Worm (Caenorhabditis elegans) whole organism, midembryonic: Measurements from ENCODE around the gene ZK809.5.

ENCODE experiments used
- T22C8.4 ChIP-seq: fragments of 200-800 bp; sonication (Bioruptor generic); IDR thresholded peaks from 2 replicates; pipeline ENCODE4 v1.3.6; 2022; ENCODE audit warnings: missing genetic modification characterization, missing compliant biosample characterization
- cog-1 ChIP-seq: sonication (generic microtip); optimal IDR thresholded peaks from 2 replicates; lab custom pipeline; 2016; ENCODE audit warnings: missing genetic modification characterization, missing compliant biosample characterization
- flt-1 ChIP-seq: fragments of 200-800 bp; sonication (Bioruptor generic); IDR thresholded peaks from 2 replicates; pipeline ENCODE4 v1.3.6; 2022; ENCODE audit warnings: missing genetic modification characterization, missing compliant biosample characterization
- klf-2 ChIP-seq: fragments of 200-800 bp; sonication (Bioruptor generic); conservative IDR thresholded peaks from 2 replicates; pipeline ENCODE4 v1.3.6; 2022; ENCODE audit warnings: missing genetic modification reagents, missing genetic modification characterization, missing compliant biosample characterization
- med-1 ChIP-seq: sonication (generic microtip); optimal IDR thresholded peaks from 2 replicates; lab custom pipeline; 2017; ENCODE audit warnings: missing genetic modification characterization, mild to moderate bottlenecking, missing compliant biosample characterization, antibody characterized with exemption, missing genetic modification reagents; ENCODE audit not compliant: insufficient read depth
- ref-1 ChIP-seq: fragments of 200-800 bp; sonication (Bioruptor generic); conservative IDR thresholded peaks from 2 replicates; pipeline ENCODE4 v1.3.6; 2022; ENCODE audit warnings: missing genetic modification reagents, missing genetic modification characterization, missing compliant biosample characterization
- tab-1 ChIP-seq: fragments of 200-800 bp; sonication (Bioruptor generic); IDR thresholded peaks from 2 replicates; pipeline ENCODE4 v1.3.6; 2022; ENCODE audit warnings: missing genetic modification characterization, missing compliant biosample characterization
- ztf-23 ChIP-seq: fragments of 200-800 bp; sonication (Bioruptor generic); IDR thresholded peaks from 2 replicates; pipeline ENCODE4 v1.3.6; 2022; ENCODE audit warnings: missing genetic modification reagents, missing genetic modification characterization, missing compliant biosample characterization
- ztf-29 ChIP-seq: fragments of 200-800 bp; sonication (Bioruptor generic); IDR thresholded peaks from 2 replicates; pipeline ENCODE4 v1.3.6; 2022; ENCODE audit warnings: missing genetic modification reagents, missing genetic modification characterization, missing compliant biosample characterization

ZK809.5 gene

DNA sequence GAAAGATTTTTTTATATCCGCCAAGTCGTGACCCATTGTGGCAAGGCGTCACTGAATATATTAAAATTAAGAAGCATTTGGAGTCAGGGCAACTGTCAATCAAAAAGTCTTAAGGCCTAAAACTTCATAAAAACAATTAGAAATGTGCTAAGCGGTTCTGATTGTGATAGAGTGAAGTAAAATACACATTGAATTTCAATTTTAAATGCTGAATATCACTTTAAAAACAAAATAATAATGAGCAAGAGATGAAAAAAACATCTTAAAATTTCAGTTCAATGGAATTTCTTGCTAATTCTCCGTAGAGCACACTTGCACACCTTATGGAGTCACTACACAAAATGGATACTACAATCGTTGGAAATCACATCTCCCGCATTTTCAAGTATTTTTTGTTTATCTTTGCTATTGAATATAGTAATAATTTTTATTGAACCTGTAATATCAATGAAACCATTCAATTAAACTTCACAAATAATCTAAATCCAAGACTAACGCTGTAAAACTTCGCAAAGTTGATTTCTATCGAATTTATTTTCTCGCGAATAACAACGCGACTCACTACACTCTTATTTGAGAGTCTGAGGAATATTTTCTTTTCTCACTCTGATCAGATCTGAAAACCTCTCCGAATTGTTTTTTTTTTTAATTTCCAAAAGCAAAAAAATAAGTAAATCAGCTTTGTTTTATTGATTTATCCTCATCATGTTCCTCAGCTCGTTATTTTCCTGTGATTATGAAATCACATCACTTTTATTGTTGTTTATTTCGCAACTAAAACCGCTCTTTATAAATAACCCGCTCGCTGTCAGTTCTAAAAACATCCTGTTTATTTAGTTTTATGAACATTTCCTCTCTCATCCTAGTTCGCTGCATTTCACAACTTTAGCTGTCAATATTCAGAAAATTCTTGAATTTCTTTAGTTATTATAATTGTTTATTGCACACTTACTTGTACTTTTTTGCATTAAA lies 20.8 kb upstream of the ZK809.5 start, which contains the start of gene mars-1:
mars-1 (minus strand) TSS at position 51 of the 972 bp plus-strand sequence.
- TF ChIP-seq med-1 (GFP tag; lab: Kevin White, UChicago) = no peak
- TF ChIP-seq tab-1 = no peak
- TF ChIP-seq flt-1 (GFP tag; lab: Robert Waterston, UW) = peak; percentile 81
- no peak for TF ChIP-seq T22C8.4
- peak; percentile 52; the same call in 1 of the 2 replicates for TF ChIP-seq ztf-23 (GFP tag; lab: Robert Waterston, UW)
- TF ChIP-seq cog-1 (tag; lab: Kevin White, UChicago) = no peak
- TF ChIP-seq ref-1 (GFP tag; lab: Robert Waterston, UW) = no peak
- TF ChIP-seq ztf-29 (GFP tag; lab: Robert Waterston, UW) = no peak
- no peak for TF ChIP-seq klf-2 (GFP tag; lab: Robert Waterston, UW)

DNA sequence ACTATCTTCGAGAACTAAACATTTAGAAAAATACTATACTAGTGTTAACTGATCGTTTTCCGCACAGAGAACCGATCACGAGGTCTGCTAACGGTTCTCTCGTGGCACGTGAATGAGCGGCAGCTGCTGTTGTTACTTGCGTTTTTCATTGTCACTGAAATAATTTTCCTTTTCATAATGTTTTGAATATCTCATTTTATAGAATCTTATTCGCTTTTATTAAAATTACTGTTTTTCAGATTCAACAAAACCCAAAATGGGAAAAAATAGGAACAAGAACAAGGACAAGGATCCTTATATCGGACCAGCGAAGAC lies 20.2 kb upstream of the ZK809.5 start, which contains the start of gene F58B3.6:
F58B3.6 (plus strand) TSS at position 240 of the 315 bp plus-strand sequence.
- TF ChIP-seq ztf-23 (GFP tag; lab: Robert Waterston, UW) = no peak
- TF ChIP-seq ztf-29 (GFP tag; lab: Robert Waterston, UW) = no peak
- no peak for TF ChIP-seq T22C8.4
- TF ChIP-seq cog-1 (tag; lab: Kevin White, UChicago) = no peak
- TF ChIP-seq tab-1 = no peak

DNA sequence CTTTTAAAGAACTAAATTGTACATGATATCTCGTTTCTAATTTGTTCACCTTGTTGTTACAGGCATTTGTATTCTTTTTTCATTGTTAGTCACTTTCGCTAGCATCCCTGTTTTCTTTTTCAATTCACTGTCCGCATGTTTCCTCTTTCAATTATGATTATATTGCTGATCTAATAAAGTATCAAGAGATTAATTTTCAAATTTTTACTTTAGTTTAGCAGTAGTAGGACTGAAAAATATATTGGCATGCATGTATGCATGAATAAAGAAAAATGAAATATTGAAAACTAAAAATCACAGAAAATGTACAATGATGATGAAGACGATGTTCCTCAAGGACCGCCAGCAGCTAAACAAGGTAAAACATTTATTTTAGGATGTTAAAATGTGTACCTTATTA lies 18.5 kb upstream of the ZK809.5 start, which contains the start of gene rbm-17:
rbm-17 (plus strand) TSS at position 301 of the 400 bp plus-strand sequence.
- TF ChIP-seq cog-1 (tag; lab: Kevin White, UChicago) (no peak), klf-2 (GFP tag; lab: Robert Waterston, UW) (no peak), tab-1 (no peak), med-1 (GFP tag; lab: Kevin White, UChicago) (no peak), T22C8.4 (no peak), ztf-29 (GFP tag; lab: Robert Waterston, UW) (no peak), ref-1 (GFP tag; lab: Robert Waterston, UW) (no peak), flt-1 (GFP tag; lab: Robert Waterston, UW) (no peak), ztf-23 (GFP tag; lab: Robert Waterston, UW) (no peak)

DNA sequence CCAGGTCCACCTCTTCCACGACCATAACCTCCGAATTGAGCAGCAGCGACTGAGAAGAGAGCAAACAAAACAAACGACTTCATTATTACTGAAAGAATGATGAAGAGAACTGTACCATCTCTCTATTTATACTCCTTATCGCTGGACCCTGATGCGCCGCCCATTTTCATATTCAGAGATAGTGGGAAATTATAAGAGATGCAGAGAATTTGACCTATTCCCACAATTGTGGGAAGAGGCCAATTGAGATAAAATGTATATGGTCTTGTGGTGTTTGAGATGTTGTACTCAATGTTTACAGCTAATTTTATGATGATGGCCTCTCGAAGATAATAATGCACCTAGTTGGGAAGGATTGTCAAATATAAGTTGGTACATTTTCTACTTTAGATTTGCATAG lies 15.6 kb upstream of the ZK809.5 start, which contains the start of gene ttr-50:
ttr-50 (minus strand) TSS at position 101 of the 400 bp plus-strand sequence.
- TF ChIP-seq ztf-23 (GFP tag; lab: Robert Waterston, UW) = no peak
- TF ChIP-seq ztf-29 (GFP tag; lab: Robert Waterston, UW) = no peak
- no peak for TF ChIP-seq flt-1 (GFP tag; lab: Robert Waterston, UW)
- no peak for TF ChIP-seq cog-1 (tag; lab: Kevin White, UChicago)
- no peak for TF ChIP-seq tab-1
- TF ChIP-seq med-1 (GFP tag; lab: Kevin White, UChicago) = no peak
- TF ChIP-seq ref-1 (GFP tag; lab: Robert Waterston, UW) = no peak
- no peak for TF ChIP-seq klf-2 (GFP tag; lab: Robert Waterston, UW)
- no peak for TF ChIP-seq T22C8.4

DNA sequence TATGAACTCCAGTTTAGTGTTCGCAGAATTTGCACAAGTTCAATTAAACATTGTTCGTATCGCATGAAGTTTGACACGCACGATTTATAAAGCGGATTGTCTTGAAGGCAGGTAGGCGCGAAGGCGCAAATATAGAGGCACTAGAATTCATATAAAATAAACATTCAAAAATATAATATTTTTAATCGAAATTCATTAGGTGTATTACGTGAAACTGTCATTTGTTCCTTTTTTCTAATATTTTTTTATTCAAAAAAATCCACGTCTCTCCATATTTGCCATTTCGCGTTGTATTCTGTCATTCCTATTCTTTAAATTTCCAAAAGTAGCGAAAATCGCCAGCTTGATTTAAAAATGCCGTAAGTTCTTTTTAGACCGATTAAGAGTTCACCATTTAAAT lies 14.7 kb upstream of the ZK809.5 start, which contains the start of gene ZK809.1:
ZK809.1 (plus strand) TSS at position 301 of the 400 bp plus-strand sequence.
- TF ChIP-seq med-1 (GFP tag; lab: Kevin White, UChicago) (no peak), ztf-23 (GFP tag; lab: Robert Waterston, UW) (no peak), T22C8.4 (no peak), flt-1 (GFP tag; lab: Robert Waterston, UW) (no peak), tab-1 (no peak), ztf-29 (GFP tag; lab: Robert Waterston, UW) (no peak), cog-1 (tag; lab: Kevin White, UChicago) (no peak), klf-2 (GFP tag; lab: Robert Waterston, UW) (no peak), ref-1 (GFP tag; lab: Robert Waterston, UW) (no peak)

DNA sequence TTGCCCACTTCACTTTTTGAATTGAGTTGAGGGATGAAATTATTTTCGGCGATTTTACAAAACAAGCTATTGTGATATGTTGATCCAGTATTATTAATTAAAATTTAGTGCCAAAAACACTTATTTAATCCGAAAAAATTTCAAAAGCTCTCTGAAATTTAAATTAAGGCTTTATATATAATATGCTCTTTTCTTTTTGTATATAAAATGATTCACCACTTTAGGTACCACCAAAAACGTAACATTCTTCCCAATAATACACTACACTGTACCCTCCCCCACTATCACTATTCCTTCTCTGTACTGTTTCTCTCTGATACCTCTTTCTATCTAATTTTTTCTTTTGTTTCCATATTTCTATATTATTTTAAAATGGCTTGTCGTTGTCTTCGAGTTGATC lies 12.7 kb upstream of the ZK809.5 start, which contains the start of gene prx-2:
prx-2 (plus strand) TSS at position 301 of the 400 bp plus-strand sequence.
- TF ChIP-seq ztf-23 (GFP tag; lab: Robert Waterston, UW) = no peak
- no peak for TF ChIP-seq T22C8.4
- TF ChIP-seq cog-1 (tag; lab: Kevin White, UChicago) = no peak
- TF ChIP-seq ztf-29 (GFP tag; lab: Robert Waterston, UW) = no peak
- no peak for TF ChIP-seq med-1 (GFP tag; lab: Kevin White, UChicago)
- no peak for TF ChIP-seq ref-1 (GFP tag; lab: Robert Waterston, UW)
- TF ChIP-seq klf-2 (GFP tag; lab: Robert Waterston, UW) = no peak
- TF ChIP-seq flt-1 (GFP tag; lab: Robert Waterston, UW) = no peak
- no peak for TF ChIP-seq tab-1

DNA sequence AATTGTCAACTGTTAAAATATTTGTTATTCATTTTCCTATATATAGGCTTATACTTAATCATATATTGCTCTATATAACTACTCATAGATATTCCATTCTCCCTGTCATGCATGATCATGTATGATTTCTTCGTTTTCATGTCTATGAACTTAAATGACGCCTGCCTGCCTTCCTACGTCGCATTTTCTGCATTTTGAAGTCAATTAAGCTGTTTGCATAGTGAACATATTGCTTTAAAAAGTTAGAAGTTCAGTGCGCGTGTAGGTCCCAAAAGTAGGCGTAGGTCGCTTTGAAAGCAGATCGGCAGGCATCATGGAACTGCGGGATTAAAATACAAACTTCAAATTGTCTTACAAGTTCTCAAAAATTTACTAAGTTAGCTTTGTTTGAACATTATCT lies 11.8 kb upstream of the ZK809.5 start:
- TF ChIP-seq med-1 (GFP tag; lab: Kevin White, UChicago) = no peak

DNA sequence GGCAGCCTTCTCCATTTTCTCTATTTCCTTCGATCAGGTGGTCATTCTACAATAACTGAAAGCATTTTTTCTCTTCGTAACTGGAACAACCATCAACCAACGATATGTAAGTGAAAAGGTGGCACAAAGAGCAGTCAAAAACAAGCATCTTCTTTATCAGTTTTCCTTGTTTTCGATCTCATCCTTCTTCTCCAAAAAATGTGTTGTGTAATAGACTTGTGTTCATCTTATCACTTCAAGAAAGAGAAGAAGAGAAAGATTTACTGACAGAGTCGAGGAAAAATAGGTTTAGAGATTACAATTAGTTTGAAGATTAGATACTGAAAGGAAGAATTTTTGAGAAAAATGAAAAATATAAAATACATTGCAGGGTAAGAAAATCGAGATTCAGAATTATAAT lies 11.2 kb upstream of the ZK809.5 start:
- TF ChIP-seq med-1 (GFP tag; lab: Kevin White, UChicago) = no peak
- TF ChIP-seq klf-2 (GFP tag; lab: Robert Waterston, UW) = no peak
- TF ChIP-seq ztf-29 (GFP tag; lab: Robert Waterston, UW) = no peak
- TF ChIP-seq ref-1 (GFP tag; lab: Robert Waterston, UW) = no peak
- TF ChIP-seq cog-1 (tag; lab: Kevin White, UChicago) = no peak

DNA sequence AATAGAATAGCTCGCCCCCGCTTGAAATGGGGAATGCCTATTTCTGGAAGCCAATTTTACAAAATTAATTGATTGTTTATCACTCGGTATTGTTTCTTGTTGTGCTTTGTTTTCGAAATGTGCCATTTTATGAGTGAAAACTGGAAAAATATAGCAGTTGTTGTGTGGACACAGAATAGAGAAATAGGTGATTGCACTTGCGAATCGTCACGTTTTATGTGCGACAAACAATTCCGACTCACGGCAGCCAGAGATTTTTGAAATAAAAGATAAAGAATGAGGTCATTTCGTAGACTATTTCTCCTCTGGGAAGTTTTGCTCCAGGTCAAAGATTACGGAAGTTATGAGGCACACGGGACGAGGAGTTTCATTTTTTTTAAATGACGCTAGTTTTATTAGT lies 9.6 kb upstream of the ZK809.5 start:
- TF ChIP-seq cog-1 (tag; lab: Kevin White, UChicago) (no peak), med-1 (GFP tag; lab: Kevin White, UChicago) (no peak), ztf-29 (GFP tag; lab: Robert Waterston, UW) (no peak), T22C8.4 (no peak), flt-1 (GFP tag; lab: Robert Waterston, UW) (no peak), klf-2 (GFP tag; lab: Robert Waterston, UW) (no peak)
